Fruit fly (Drosophila melanogaster) whole organism: Measurements from ENCODE around the gene CG33253.

Experiments
- CG8478 ChIP-seq: fragments of >200 bp; optimal IDR thresholded peaks from 2 replicates; lab custom pipeline; 2018; ENCODE audit warnings: inconsistent platforms
- Dll ChIP-seq: fragments of >200 bp; optimal IDR thresholded peaks from 2 replicates; lab custom pipeline; 2017
- EcR ChIP-seq, 2 experiments: fragments of >200 bp; optimal IDR thresholded peaks; 2 replicates each; lab custom pipeline; 2017; ENCODE audit warnings: missing biosample characterization in 2 of 2, missing genetic modification characterization in 2 of 2, missing genetic modification reagents in 2 of 2
- pan ChIP-seq: fragments of >200 bp; optimal IDR thresholded peaks from 2 replicates; lab custom pipeline; 2017
- psq ChIP-seq: fragments of >200 bp; optimal IDR thresholded peaks from 2 replicates; lab custom pipeline; 2017
- usp ChIP-seq: fragments of >200 bp; optimal IDR thresholded peaks from 2 replicates; lab custom pipeline; 2017; ENCODE audit warnings: missing biosample characterization, missing genetic modification characterization, mixed read lengths

- no peak for TF ChIP-seq psq (lab: Kevin White, UChicago)
- TF ChIP-seq usp (GFP tag; lab: Kevin White, UChicago), result no peak
- no peak for TF ChIP-seq Dll (lab: Kevin White, UChicago)
- no peak for TF ChIP-seq pan (lab: Kevin White, UChicago)
- no peak for TF ChIP-seq CG8478
- TF ChIP-seq EcR (GFP tag; optimal IDR thresholded peaks at IDR 0.05; lab: Kevin White, UChicago), result no peak
These were observed 12.4 kb upstream of the CG33253 start, which contains the start of gene Inx5 for dm6 chrX:19170791-19171190.
